Worm (Caenorhabditis elegans) whole organism, L4/young adult: ENCODE data around the gene nhr-201.

Source experiments
- W03F9.2 ChIP-seq: fragments of 150-350 bp; optimal IDR thresholded peaks from 2 replicates; lab custom pipeline; 2014; ENCODE audit warnings: missing biosample characterization, missing genetic modification characterization
- him-1 ChIP-seq: sonication (generic microtip); optimal IDR thresholded peaks from 2 replicates; lab custom pipeline; 2016; ENCODE audit warnings: missing genotype, missing genetic modification reagents, missing genetic modification characterization, missing compliant biosample characterization

ce11 chrV:443193-443592 lies 21.4 kb upstream of the nhr-201 start, which contains the start of gene srh-33:
- TF ChIP-seq him-1 (tag; lab: Kevin White, UChicago) (no peak), W03F9.2 (no peak)
